Fruit fly (Drosophila melanogaster) whole organism, embryonic: ENCODE results near the gene CG14131.

Source experiments
- BEAF-32 ChIP-seq: fragments of 200-800 bp; sonication (Bioruptor generic); optimal IDR thresholded peaks from 3 replicates; lab custom pipeline; 2017; ENCODE audit warnings: missing biosample characterization, missing genetic modification characterization, mild to moderate bottlenecking, moderate library complexity, missing genetic modification reagents
- CG11560 ChIP-seq: fragments of 200-800 bp; sonication (Bioruptor generic); IDR thresholded peaks from 3 replicates; pipeline ENCODE4 v1.3.6; 2022; ENCODE audit warnings: missing biosample characterization, missing genetic modification characterization
- CG12155 ChIP-seq: fragments of 200-800 bp; sonication (Bioruptor generic); optimal IDR thresholded peaks from 3 replicates; lab custom pipeline; 2016; ENCODE audit warnings: missing biosample characterization, missing genetic modification characterization
- CG12659 ChIP-seq: fragments of 200-800 bp; sonication (Bioruptor generic); optimal IDR thresholded peaks from 3 replicates; lab custom pipeline; 2017; ENCODE audit warnings: mild to moderate bottlenecking, missing biosample characterization, missing genetic modification reagents, missing genetic modification characterization
- CG13287 ChIP-seq: fragments of 200-800 bp; sonication (Bioruptor generic); IDR thresholded peaks from 2 replicates; pipeline ENCODE4 v1.3.6; 2022; ENCODE audit warnings: missing biosample characterization, missing genetic modification characterization; ENCODE audit not compliant: partially characterized antibody
- CG17328 ChIP-seq: fragments of 200-800 bp; sonication (Bioruptor generic); IDR thresholded peaks from 2 replicates; pipeline ENCODE4 v1.3.6; 2022; ENCODE audit warnings: missing biosample characterization, missing genetic modification characterization
- CG17361 ChIP-seq: fragments of 200-800 bp; sonication (Bioruptor generic); IDR thresholded peaks from 3 replicates; pipeline ENCODE4 v1.3.6; 2022; ENCODE audit warnings: missing biosample characterization, missing genetic modification characterization
- CG17612 ChIP-seq: fragments of 200-800 bp; sonication (Bioruptor generic); IDR thresholded peaks from 2 replicates; pipeline ENCODE4 v1.3.6; 2022; ENCODE audit warnings: missing biosample characterization, missing genetic modification characterization
- CG18619 ChIP-seq: fragments of 200-800 bp; sonication (Bioruptor generic); optimal IDR thresholded peaks from 3 replicates; lab custom pipeline; 2017; ENCODE audit warnings: missing biosample characterization, mild to moderate bottlenecking, missing genetic modification characterization
- CG32532 ChIP-seq: fragments of 200-800 bp; sonication (Bioruptor generic); IDR thresholded peaks from 2 replicates; pipeline ENCODE4 v1.3.6; 2022; ENCODE audit warnings: missing biosample characterization, missing genetic modification characterization
- CG33557 ChIP-seq: fragments of 200-800 bp; sonication (Bioruptor generic); optimal IDR thresholded peaks from 2 replicates; lab custom pipeline; 2019; ENCODE audit warnings: missing biosample characterization, mild to moderate bottlenecking, missing genetic modification characterization, moderate library complexity
- CG3726 ChIP-seq: fragments of 200-800 bp; sonication (Bioruptor generic); IDR thresholded peaks from 3 replicates; pipeline ENCODE4, ENCODE4 v1.3.6; 2022; ENCODE audit warnings: missing biosample characterization, missing genetic modification characterization
- CG3995 ChIP-seq: fragments of 200-800 bp; sonication (Bioruptor generic); optimal IDR thresholded peaks from 3 replicates; lab custom pipeline; 2016; ENCODE audit warnings: missing biosample characterization, missing genetic modification characterization
- CG6175 ChIP-seq: fragments of 200-800 bp; sonication (Bioruptor generic); IDR thresholded peaks from 3 replicates; pipeline ENCODE4 v1.3.6; 2022; ENCODE audit warnings: missing biosample characterization, missing genetic modification characterization
- CG6765 ChIP-seq: fragments of 200-800 bp; sonication (Bioruptor generic); optimal IDR thresholded peaks from 3 replicates; lab custom pipeline; 2017; ENCODE audit warnings: missing biosample characterization, mild to moderate bottlenecking, missing genetic modification characterization
- CG8359 ChIP-seq: fragments of 200-800 bp; sonication (Bioruptor generic); optimal IDR thresholded peaks from 2 replicates; lab custom pipeline; 2017; ENCODE audit warnings: missing biosample characterization, mild to moderate bottlenecking, missing genetic modification characterization, borderline replicate concordance
- CG9609 ChIP-seq: fragments of 200-800 bp; sonication (Bioruptor generic); optimal IDR thresholded peaks from 3 replicates; lab custom pipeline; 2016; ENCODE audit warnings: missing biosample characterization, missing genetic modification characterization
- Camta ChIP-seq: fragments of 200-800 bp; sonication (Bioruptor generic); optimal IDR thresholded peaks from 2 replicates; lab custom pipeline; 2016; ENCODE audit warnings: missing biosample characterization, missing genetic modification characterization
- Deaf1 ChIP-seq: fragments of 200-800 bp; optimal IDR thresholded peaks from 3 replicates; lab custom pipeline; 2019; ENCODE audit warnings: missing biosample characterization, mild to moderate bottlenecking, missing genetic modification characterization, moderate library complexity
- Dek ChIP-seq: fragments of 200-800 bp; sonication (Bioruptor generic); optimal IDR thresholded peaks from 3 replicates; lab custom pipeline; 2019; ENCODE audit warnings: missing biosample characterization, mild to moderate bottlenecking, missing genetic modification characterization, moderate library complexity
- Dll ChIP-seq: fragments of 200-800 bp; sonication (Bioruptor generic); IDR thresholded peaks from 4 replicates; pipeline ENCODE4 v1.3.6; 2022; ENCODE audit warnings: missing biosample characterization, missing genetic modification characterization; ENCODE audit not compliant: partially characterized antibody
- Dp ChIP-seq: fragments of 200-800 bp; sonication (Bioruptor generic); optimal IDR thresholded peaks from 2 replicates; lab custom pipeline; 2018; ENCODE audit warnings: missing biosample characterization, mild to moderate bottlenecking, missing genetic modification characterization, moderate library complexity
- Dref ChIP-seq: fragments of 200-800 bp; sonication (Bioruptor generic); IDR thresholded peaks from 2 replicates; pipeline ENCODE4 v1.3.6; 2022; ENCODE audit warnings: missing biosample characterization, missing genetic modification characterization
- Hsf ChIP-seq: fragments of 200-800 bp; sonication (Bioruptor generic); optimal IDR thresholded peaks from 3 replicates; lab custom pipeline; 2016; ENCODE audit warnings: missing biosample characterization, missing genetic modification characterization
- Kr ChIP-seq: fragments of 200-800 bp; sonication (Bioruptor generic); optimal IDR thresholded peaks from 2 replicates; lab custom pipeline; 2017; ENCODE audit warnings: missing biosample characterization, mild to moderate bottlenecking, missing genetic modification characterization
- Mad ChIP-seq: fragments of 200-800 bp; sonication (Bioruptor generic); optimal IDR thresholded peaks from 2 replicates; lab custom pipeline; 2016; ENCODE audit warnings: missing biosample characterization, missing genetic modification characterization
- Myb ChIP-seq: fragments of 200-800 bp; sonication (Bioruptor generic); optimal IDR thresholded peaks from 2 replicates; lab custom pipeline; 2016; ENCODE audit warnings: missing biosample characterization, missing genetic modification characterization
- NC2β ChIP-seq: fragments of 200-800 bp; sonication (Bioruptor generic); optimal IDR thresholded peaks from 2 replicates; lab custom pipeline; 2016; ENCODE audit warnings: missing biosample characterization, missing genetic modification characterization
- Nf-YC ChIP-seq: fragments of 200-800 bp; optimal IDR thresholded peaks from 3 replicates; lab custom pipeline; 2019; ENCODE audit warnings: missing biosample characterization, mild to moderate bottlenecking, missing genetic modification characterization, moderate library complexity
- Opbp ChIP-seq: fragments of 200-800 bp; sonication (Bioruptor generic); IDR thresholded peaks from 3 replicates; pipeline ENCODE4 v1.3.6; 2022; ENCODE audit warnings: missing biosample characterization, missing genetic modification characterization; ENCODE audit not compliant: partially characterized antibody
- Rfx ChIP-seq: fragments of 200-800 bp; sonication (Bioruptor generic); IDR thresholded peaks from 2 replicates; pipeline ENCODE4 v1.3.6; 2022; ENCODE audit warnings: missing biosample characterization, missing genetic modification characterization
- Six4 ChIP-seq: fragments of 200-800 bp; sonication (Bioruptor generic); optimal IDR thresholded peaks from 2 replicates; lab custom pipeline; 2016; ENCODE audit warnings: missing biosample characterization, missing genetic modification characterization
- YL-1 ChIP-seq: fragments of 200-800 bp; sonication (Bioruptor generic); optimal IDR thresholded peaks from 3 replicates; lab custom pipeline; 2017; ENCODE audit warnings: missing biosample characterization, mild to moderate bottlenecking, missing genetic modification characterization
- chinmo ChIP-seq: fragments of 200-800 bp; sonication (Bioruptor generic); IDR thresholded peaks from 4 replicates; pipeline ENCODE4 v1.3.6; 2022; ENCODE audit warnings: missing biosample characterization, missing genetic modification characterization; ENCODE audit not compliant: partially characterized antibody
- da ChIP-seq: fragments of 200-800 bp; sonication (Bioruptor generic); optimal IDR thresholded peaks from 2 replicates; lab custom pipeline; 2016; ENCODE audit warnings: missing biosample characterization, missing genetic modification characterization
- eve ChIP-seq, 2 experiments: fragments of >200 bp; optimal IDR thresholded peaks; 2 replicates each; lab custom pipeline; 2017; ENCODE audit warnings: missing biosample characterization in 2 of 2, missing genetic modification characterization in 2 of 2
- gfzf ChIP-seq: fragments of 200-800 bp; sonication (Bioruptor generic); optimal IDR thresholded peaks from 2 replicates; lab custom pipeline; 2016; ENCODE audit warnings: missing biosample characterization, mild to moderate bottlenecking, missing genetic modification characterization, moderate library complexity
- hbn ChIP-seq: fragments of 200-800 bp; sonication (Bioruptor generic); IDR thresholded peaks from 2 replicates; pipeline ENCODE4 v1.3.6; 2022; ENCODE audit warnings: missing biosample characterization, missing genetic modification characterization; ENCODE audit not compliant: partially characterized antibody
- inv ChIP-seq: fragments of 200-800 bp; sonication (Bioruptor generic); IDR thresholded peaks from 2 replicates; pipeline ENCODE4 v1.3.6; 2022; ENCODE audit warnings: missing biosample characterization, missing genetic modification characterization; ENCODE audit not compliant: partially characterized antibody
- lmd ChIP-seq: fragments of 200-800 bp; sonication (Bioruptor generic); IDR thresholded peaks from 2 replicates; pipeline ENCODE4 v1.3.6; 2022; ENCODE audit warnings: missing biosample characterization, missing genetic modification characterization
- nerfin-1 ChIP-seq: fragments of 200-800 bp; sonication (Bioruptor generic); optimal IDR thresholded peaks from 3 replicates; lab custom pipeline; 2019; ENCODE audit warnings: missing biosample characterization, mild to moderate bottlenecking, missing genetic modification characterization, moderate library complexity
- nerfin-2 ChIP-seq: fragments of 200-800 bp; sonication (Bioruptor generic); IDR thresholded peaks from 2 replicates; pipeline ENCODE4 v1.3.6; 2022; ENCODE audit warnings: missing biosample characterization, missing genetic modification characterization; ENCODE audit not compliant: partially characterized antibody
- onecut ChIP-seq: fragments of 200-800 bp; sonication (Bioruptor generic); IDR thresholded peaks from 2 replicates; pipeline ENCODE4 v1.3.6; 2022; ENCODE audit warnings: missing biosample characterization, missing genetic modification characterization
- pho ChIP-seq: fragments of 200-800 bp; sonication (Bioruptor generic); optimal IDR thresholded peaks from 2 replicates; lab custom pipeline; 2016; ENCODE audit warnings: missing biosample characterization, missing genetic modification characterization
- pzg ChIP-seq: fragments of 200-800 bp; sonication (Bioruptor generic); optimal IDR thresholded peaks from 3 replicates; lab custom pipeline; 2018; ENCODE audit warnings: missing biosample characterization, mild to moderate bottlenecking, missing genetic modification characterization, moderate library complexity
- sima ChIP-seq: fragments of 200-800 bp; sonication (Bioruptor generic); optimal IDR thresholded peaks from 2 replicates; lab custom pipeline; 2016; ENCODE audit warnings: missing biosample characterization, missing genetic modification characterization
- tin ChIP-seq: fragments of 200-800 bp; sonication (Bioruptor generic); optimal IDR thresholded peaks from 3 replicates; lab custom pipeline; 2016; ENCODE audit warnings: missing biosample characterization, missing genetic modification characterization
- trem ChIP-seq: fragments of 200-800 bp; optimal IDR thresholded peaks from 3 replicates; lab custom pipeline; 2019; ENCODE audit warnings: missing biosample characterization, mild to moderate bottlenecking, missing genetic modification characterization, moderate library complexity
- tup ChIP-seq: fragments of 200-800 bp; sonication (Bioruptor generic); optimal IDR thresholded peaks from 2 replicates; lab custom pipeline; 2016; ENCODE audit warnings: missing biosample characterization, mild to moderate bottlenecking, missing genetic modification characterization, moderate library complexity
- vfl ChIP-seq: fragments of 200-800 bp; sonication (Bioruptor generic); optimal IDR thresholded peaks from 2 replicates; lab custom pipeline; 2016; ENCODE audit warnings: missing biosample characterization, missing genetic modification characterization

CG14131 gene

DNA sequence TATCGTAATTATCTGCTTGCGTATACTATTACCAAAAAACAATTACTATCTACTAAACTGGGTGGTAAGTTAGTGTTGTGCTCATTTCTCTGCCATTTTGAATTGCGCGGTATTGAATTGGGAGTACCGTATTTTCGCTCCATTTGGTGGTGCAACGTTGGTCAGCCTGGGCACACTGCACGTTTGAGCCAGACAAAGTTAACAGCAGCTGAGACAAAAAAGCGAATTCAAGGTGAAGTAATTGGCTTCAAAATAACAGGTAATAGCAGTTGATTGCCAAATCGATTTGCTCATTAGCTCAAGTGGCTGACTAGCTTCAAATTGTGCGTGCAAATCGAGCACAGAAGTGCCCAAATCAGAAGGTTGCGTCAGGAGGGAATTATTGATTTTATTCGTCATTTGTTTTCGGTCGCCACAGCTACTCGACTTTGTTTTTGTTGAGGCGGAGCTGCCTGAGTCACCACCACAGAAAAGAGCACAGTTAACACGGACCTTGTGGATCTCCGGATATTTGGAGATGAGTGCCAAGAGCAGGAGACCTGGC is 18.6 kb downstream of the CG14131 start, which contains the start of gene Klp68D:
Gene Klp68D, plus strand, starts transcription at position 175 of the 544 bp plus-strand sequence.
- TF ChIP-seq Nf-YC (tag; lab: Kevin White, UChicago), result no peak
- no peak for TF ChIP-seq Deaf1 (tag; lab: Kevin White, UChicago)
- no peak for TF ChIP-seq lmd (GFP tag; lab: Robert Waterston, UW)
- TF ChIP-seq CG18619 (GFP tag; lab: Kevin White, UChicago), result no peak
- TF ChIP-seq CG8359 (GFP tag; lab: Kevin White, UChicago), result no peak
- peak; percentile 31 for TF ChIP-seq Myb (GFP tag; lab: Kevin White, UChicago)
- peak; percentile 33; the same call in 1 of the 2 replicates for TF ChIP-seq Dref (GFP tag; lab: Robert Waterston, UW)
- no peak for TF ChIP-seq CG3995 (GFP tag; lab: Kevin White, UChicago)
- TF ChIP-seq CG9609 (GFP tag; lab: Kevin White, UChicago), result no peak
- TF ChIP-seq CG17612 (GFP tag; lab: Robert Waterston, UW), result no peak
- peak; percentile 31 for TF ChIP-seq BEAF-32 (GFP tag; lab: Kevin White, UChicago)
- no peak for TF ChIP-seq Mad (GFP tag; lab: Kevin White, UChicago)
- TF ChIP-seq onecut, result peak; percentile 92
- peak; percentile 53 for TF ChIP-seq CG13287
- TF ChIP-seq tin, result no peak
- peak; percentile 83 for TF ChIP-seq gfzf (GFP tag; lab: Kevin White, UChicago)
- TF ChIP-seq trem (tag; lab: Kevin White, UChicago), result no peak
- TF ChIP-seq CG11560 (tag; lab: Robert Waterston, UW), result no peak
- TF ChIP-seq CG3726, result no peak
- no peak for TF ChIP-seq nerfin-1
- no peak for TF ChIP-seq hbn (GFP tag; lab: Robert Waterston, UW)
- TF ChIP-seq nerfin-2 (GFP tag; lab: Robert Waterston, UW), result no peak
- no peak for TF ChIP-seq CG17328 (GFP tag; lab: Robert Waterston, UW)
- peak; percentile 72 for TF ChIP-seq pzg (GFP tag; lab: Kevin White, UChicago)
- TF ChIP-seq NC2β (GFP tag; lab: Kevin White, UChicago), result no peak
- TF ChIP-seq eve (GFP tag; optimal IDR thresholded peaks at IDR 0.05; lab: Kevin White, UChicago), result no peak
- TF ChIP-seq Dek, result no peak
- no peak for TF ChIP-seq vfl (GFP tag; lab: Kevin White, UChicago)
- TF ChIP-seq chinmo (GFP tag; lab: Robert Waterston, UW), result no peak
- no peak for TF ChIP-seq CG12155 (GFP tag; lab: Kevin White, UChicago)
- TF ChIP-seq Hsf (GFP tag; lab: Kevin White, UChicago), result no peak
- no peak for TF ChIP-seq CG12659 (GFP tag; lab: Kevin White, UChicago)
- TF ChIP-seq Dp (GFP tag; lab: Kevin White, UChicago), result peak; percentile 89
- no peak for TF ChIP-seq CG33557 (GFP tag; lab: Kevin White, UChicago)
- TF ChIP-seq inv (GFP tag; lab: Robert Waterston, UW), result 0 out of 2 replicates have a peak, but pooled peaks have one; percentile 16
- peak; percentile 23; the same call in 1 of the 3 replicates for TF ChIP-seq Opbp (GFP tag; lab: Robert Waterston, UW)
- TF ChIP-seq CG6175 (GFP tag; lab: Robert Waterston, UW), result no peak
- TF ChIP-seq da, result no peak
- no peak for TF ChIP-seq pho (GFP tag; lab: Kevin White, UChicago)
- TF ChIP-seq CG6765 (GFP tag; lab: Kevin White, UChicago), result no peak
- TF ChIP-seq Camta, result no peak
- no peak for TF ChIP-seq CG17361
- TF ChIP-seq Six4 (GFP tag; lab: Kevin White, UChicago), result no peak
- 0 out of 4 replicates have a peak, but pooled peaks have one; percentile 23 for TF ChIP-seq Dll (GFP tag; lab: Robert Waterston, UW)
- TF ChIP-seq CG32532 (GFP tag; lab: Robert Waterston, UW), result no peak
- TF ChIP-seq Rfx (GFP tag; lab: Robert Waterston, UW), result no peak
- TF ChIP-seq sima (GFP tag; lab: Kevin White, UChicago), result no peak
- TF ChIP-seq YL-1 (GFP tag; lab: Kevin White, UChicago), result peak; percentile 45
- TF ChIP-seq Kr, result no peak
- TF ChIP-seq tup, result no peak
